Worm (Caenorhabditis elegans): ENCODE results near the gene znf-598.
A peak's percentile ranks its signal among the peaks of the same experiment; 100 is the strongest.

- TF ChIP-seq lin-38 (GFP tag; IDR thresholded peaks at IDR 0.05) (no peak; the same call in 1 of the 2 replicates), php-3 (GFP tag; IDR thresholded peaks at IDR 0.05) (peak; percentile 96), ZK546.5 (tag; optimal IDR thresholded peaks at IDR 0.05) (no peak)
Observed at ce11 chrII:7060202-7060601, 34.6 kb downstream of the znf-598 start.

Data from whole organism, L4 larva.